Worm (Caenorhabditis elegans) whole organism, early embryonic: Measurements from ENCODE around the gene W06F12.3.

ENCODE experiments used
- B0310.2 ChIP-seq: sonication (generic microtip); optimal IDR thresholded peaks from 2 replicates; lab custom pipeline; 2016; ENCODE audit warnings: mild to moderate bottlenecking, missing genetic modification characterization, missing compliant biosample characterization
- aly-1 ChIP-seq: sonication (generic microtip); optimal IDR thresholded peaks from 2 replicates; lab custom pipeline; 2016; ENCODE audit warnings: missing genetic modification characterization, missing compliant biosample characterization
- ama-1 ChIP-seq: fragments of 150-350 bp; optimal IDR thresholded peaks from 2 replicates; lab custom pipeline; 2014
- ceh-13 ChIP-seq: fragments of 200-800 bp; sonication (Bioruptor generic); optimal IDR thresholded peaks from 2 replicates; lab custom pipeline; 2018; ENCODE audit warnings: mild to moderate bottlenecking, missing genetic modification characterization, missing compliant biosample characterization
- ceh-36 ChIP-seq: sonication (generic microtip); optimal IDR thresholded peaks from 2 replicates; lab custom pipeline; 2016; ENCODE audit warnings: missing genetic modification characterization, inconsistent platforms, missing compliant biosample characterization
- ets-7 ChIP-seq: sonication (generic microtip); optimal IDR thresholded peaks from 2 replicates; lab custom pipeline; 2016; ENCODE audit warnings: missing genotype, missing genetic modification characterization, missing compliant biosample characterization
- flt-1 ChIP-seq: fragments of 200-800 bp; sonication (Bioruptor generic); IDR thresholded peaks from 2 replicates; pipeline ENCODE4 v1.3.6; 2022; ENCODE audit warnings: missing genetic modification characterization, missing compliant biosample characterization
- hmbx-1 ChIP-seq: sonication (generic microtip); optimal IDR thresholded peaks from 2 replicates; lab custom pipeline; 2016; ENCODE audit warnings: mild to moderate bottlenecking, missing genetic modification characterization, missing compliant biosample characterization
- hnd-1 ChIP-seq: sonication (generic microtip); optimal IDR thresholded peaks from 2 replicates; lab custom pipeline; 2016; ENCODE audit warnings: missing genetic modification characterization, missing compliant biosample characterization
- pes-1 ChIP-seq: fragments of 200-800 bp; sonication (Bioruptor generic); IDR thresholded peaks from 2 replicates; pipeline ENCODE4 v1.3.6; 2022; ENCODE audit warnings: missing genetic modification reagents, missing genetic modification characterization, missing compliant biosample characterization
- scrt-1 ChIP-seq: fragments of 200-800 bp; sonication (Bioruptor generic); IDR thresholded peaks from 2 replicates; pipeline ENCODE4 v1.3.6; 2022; ENCODE audit warnings: missing genetic modification characterization, missing compliant biosample characterization
- tbx-11 ChIP-seq: fragments of 200-800 bp; sonication (Bioruptor generic); IDR thresholded peaks from 2 replicates; pipeline ENCODE4 v1.3.6; 2022; ENCODE audit warnings: missing genetic modification characterization, missing compliant biosample characterization
- tbx-37 ChIP-seq: fragments of 200-800 bp; sonication (Bioruptor generic); conservative IDR thresholded peaks from 2 replicates; pipeline ENCODE4 v1.3.6; 2022; ENCODE audit warnings: missing genetic modification reagents, missing genetic modification characterization, missing compliant biosample characterization
- tra-4 ChIP-seq: sonication (generic microtip); optimal IDR thresholded peaks from 2 replicates; lab custom pipeline; 2017; ENCODE audit warnings: missing genetic modification characterization, missing compliant biosample characterization

DNA sequence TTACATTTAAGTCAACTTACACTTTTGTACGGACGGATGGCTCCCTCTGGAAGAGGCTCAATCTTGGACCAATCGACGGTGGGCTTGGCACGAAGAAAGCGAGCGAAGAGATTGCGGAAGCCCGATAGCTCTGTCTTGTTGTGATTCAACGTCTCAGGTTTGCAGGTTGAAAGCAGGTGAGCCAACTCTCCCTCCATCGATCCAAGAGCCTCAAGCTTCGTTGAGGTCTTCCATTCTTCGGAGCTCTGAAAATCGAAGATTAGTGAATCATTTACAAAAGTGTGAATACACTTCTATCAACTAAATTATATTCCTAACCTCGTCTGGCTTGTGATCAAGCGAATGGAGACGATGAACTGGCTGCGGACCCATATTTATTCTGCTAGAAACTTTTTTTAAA, 31.0 kb downstream of the W06F12.3 start:
- TF ChIP-seq tbx-11 (no peak), ama-1 (lab: Kevin White, UChicago) (no peak), ets-7 (tag; lab: Kevin White, UChicago) (no peak), tbx-37 (GFP tag; lab: Robert Waterston, UW) (no peak), flt-1 (no peak), B0310.2 (tag; lab: Kevin White, UChicago) (no peak), aly-1 (no peak), hmbx-1 (tag; lab: Kevin White, UChicago) (no peak), hnd-1 (no peak), pes-1 (GFP tag; lab: Robert Waterston, UW) (no peak), tra-4 (tag; lab: Kevin White, UChicago) (no peak), ceh-36 (tag; lab: Kevin White, UChicago) (no peak), ceh-13 (GFP tag; lab: Kevin White, UChicago) (no peak), scrt-1 (GFP tag; lab: Robert Waterston, UW) (no peak)
